Fruit fly (Drosophila melanogaster): ENCODE results near the gene Arp2.

Gene Arp2

DNA sequence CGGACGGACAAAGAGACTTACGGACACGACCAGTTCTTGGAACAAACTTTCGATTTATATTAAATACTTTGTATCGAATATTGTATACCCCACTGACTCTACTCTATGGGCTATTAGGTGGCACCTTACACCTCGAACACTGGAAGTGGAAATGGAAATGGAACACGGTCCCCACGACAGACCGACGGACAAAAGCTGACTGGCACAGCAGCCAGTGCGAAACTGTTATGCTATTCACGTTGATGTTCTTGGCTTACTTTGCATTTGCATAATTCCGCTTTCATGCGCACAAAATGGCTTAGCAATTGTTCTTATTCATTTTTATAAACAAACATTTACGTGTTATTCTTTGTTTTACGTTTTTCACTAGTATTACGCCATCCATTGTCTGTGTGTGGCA lies 20.3 kb upstream of the Arp2 start:
- TF ChIP-seq Gug (GFP tag; IDR thresholded peaks at IDR 0.05) (no peak), CG32006 (GFP tag; optimal IDR thresholded peaks at IDR 0.05) (no peak), cyc (GFP tag; optimal IDR thresholded peaks at IDR 0.05) (no peak), Met (GFP tag; optimal IDR thresholded peaks at IDR 0.05) (no peak), CG8319 (GFP tag; optimal IDR thresholded peaks at IDR 0.05) (no peak)

DNA sequence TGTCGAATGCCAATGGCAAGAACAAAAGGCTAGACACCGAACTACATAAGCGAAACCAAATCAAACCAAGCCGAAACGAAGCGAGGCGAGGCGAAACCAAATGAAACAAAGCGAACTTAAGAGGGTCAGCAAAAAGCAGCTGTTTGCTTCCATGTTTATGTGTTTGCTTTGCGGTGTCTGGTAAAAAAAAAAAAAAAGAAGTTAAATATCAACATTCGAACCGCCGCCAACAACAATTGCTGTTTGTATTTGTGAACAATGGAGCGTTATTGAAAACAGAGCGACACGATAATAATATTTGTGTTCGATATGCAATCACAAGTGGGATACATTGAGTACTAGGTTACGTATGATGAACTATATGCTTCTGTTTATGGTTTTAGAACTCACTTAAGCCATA lies 19.9 kb upstream of the Arp2 start:
- TF ChIP-seq Gug (GFP tag; IDR thresholded peaks at IDR 0.05): no peak
- peak; percentile 55 for TF ChIP-seq CG6792 (GFP tag; optimal IDR thresholded peaks at IDR 0.05)
- TF ChIP-seq cyc (GFP tag; optimal IDR thresholded peaks at IDR 0.05): no peak
- TF ChIP-seq Eip75B (GFP tag; optimal IDR thresholded peaks at IDR 0.05): peak; percentile 49
- peak; percentile 78 for TF ChIP-seq fkh (GFP tag; optimal IDR thresholded peaks at IDR 0.05)
- TF ChIP-seq Lpt (GFP tag; optimal IDR thresholded peaks at IDR 0.05): no peak
- TF ChIP-seq CG10631 (GFP tag; optimal IDR thresholded peaks at IDR 0.05): peak; percentile 7
- TF ChIP-seq spab (GFP tag; optimal IDR thresholded peaks at IDR 0.05): no peak
- no peak for TF ChIP-seq Hr4 (GFP tag; optimal IDR thresholded peaks at IDR 0.05)
- no peak for TF ChIP-seq Ets96B (tag; optimal IDR thresholded peaks at IDR 0.05)
- TF ChIP-seq CG8632 (GFP tag; optimal IDR thresholded peaks at IDR 0.05): no peak
- TF ChIP-seq CG1621 (tag; optimal IDR thresholded peaks at IDR 0.05): no peak
- TF ChIP-seq net (GFP tag; optimal IDR thresholded peaks at IDR 0.05): peak; percentile 8
- TF ChIP-seq CG10669 (GFP tag; optimal IDR thresholded peaks at IDR 0.05): peak; percentile 30
- TF ChIP-seq dac (GFP tag; optimal IDR thresholded peaks at IDR 0.05): no peak
- TF ChIP-seq CG8119 (GFP tag; IDR thresholded peaks at IDR 0.05): no peak
- no peak for TF ChIP-seq eg (GFP tag; IDR thresholded peaks at IDR 0.05)
- TF ChIP-seq CG15336 (GFP tag; IDR thresholded peaks at IDR 0.05): no peak
- no peak for TF ChIP-seq Smox (GFP tag; optimal IDR thresholded peaks at IDR 0.05)
- no peak for TF ChIP-seq CG4318 (GFP tag; optimal IDR thresholded peaks at IDR 0.05)
- TF ChIP-seq Hr38 (GFP tag; optimal IDR thresholded peaks at IDR 0.05): no peak
- no peak for TF ChIP-seq CG31627 (GFP tag; optimal IDR thresholded peaks at IDR 0.05)
- peak; percentile 61 for TF ChIP-seq CG6163 (GFP tag; IDR thresholded peaks at IDR 0.05)
- TF ChIP-seq fd85E (GFP tag; optimal IDR thresholded peaks at IDR 0.05): no peak
- no peak for TF ChIP-seq Sox14 (GFP tag; optimal IDR thresholded peaks at IDR 0.05)
- TF ChIP-seq CG34406 (GFP tag; optimal IDR thresholded peaks at IDR 0.05): peak; percentile 13
- TF ChIP-seq fd59A (GFP tag; optimal IDR thresholded peaks at IDR 0.05): peak; percentile 17
- peak in 1 of 2 experiments; percentile 61 for TF ChIP-seq ss (GFP tag; optimal IDR thresholded peaks at IDR 0.05)
- TF ChIP-seq CG16779 (tag; optimal IDR thresholded peaks at IDR 0.05): peak; percentile 13
- TF ChIP-seq CG11902 (GFP tag; optimal IDR thresholded peaks at IDR 0.05): no peak
- no peak for TF ChIP-seq CG32006 (GFP tag; optimal IDR thresholded peaks at IDR 0.05)
- TF ChIP-seq Blimp-1 (GFP tag; optimal IDR thresholded peaks at IDR 0.05): no peak
- no peak for TF ChIP-seq salr (GFP tag; optimal IDR thresholded peaks at IDR 0.05)
- TF ChIP-seq CG6854 (GFP tag; optimal IDR thresholded peaks at IDR 0.05): peak; percentile 10
- TF ChIP-seq vri (GFP tag; optimal IDR thresholded peaks at IDR 0.05): peak; percentile 39
- peak; percentile 30 for TF ChIP-seq CG3032 (tag; optimal IDR thresholded peaks at IDR 0.05)
- peak; percentile 19 for TF ChIP-seq Sox102F (GFP tag; optimal IDR thresholded peaks at IDR 0.05)
- TF ChIP-seq Met (GFP tag; optimal IDR thresholded peaks at IDR 0.05): peak; percentile 9
- TF ChIP-seq acj6 (GFP tag; optimal IDR thresholded peaks at IDR 0.05): no peak
- TF ChIP-seq Hr39 (GFP tag; optimal IDR thresholded peaks at IDR 0.05): no peak
- no peak for TF ChIP-seq OdsH (GFP tag; optimal IDR thresholded peaks at IDR 0.05)
- no peak for TF ChIP-seq dsx (GFP tag; optimal IDR thresholded peaks at IDR 0.05; ENCODE audit: poor library complexity, severe bottlenecking)
- TF ChIP-seq topi (GFP tag; optimal IDR thresholded peaks at IDR 0.05): no peak
- peak; percentile 31 for TF ChIP-seq esn (GFP tag; optimal IDR thresholded peaks at IDR 0.05)
- TF ChIP-seq CG8319 (GFP tag; optimal IDR thresholded peaks at IDR 0.05): no peak
- TF ChIP-seq Sox15 (GFP tag; optimal IDR thresholded peaks at IDR 0.05): no peak
- TF ChIP-seq CG6276 (GFP tag; optimal IDR thresholded peaks at IDR 0.05): no peak
- TF ChIP-seq Eip78C (GFP tag): peak; percentile 75
- peak; percentile 27 for TF ChIP-seq CG6808 (GFP tag; optimal IDR thresholded peaks at IDR 0.05)
- TF ChIP-seq CG3919 (GFP tag; optimal IDR thresholded peaks at IDR 0.05): peak; percentile 4
